Fruit fly (Drosophila melanogaster): Measurements from ENCODE around the gene mRpS30.
A peak's percentile ranks its signal among the peaks of the same experiment; 100 is the strongest.

Gene mRpS30

dm6 chrX:15785429-15786239, at the start of gene mRpS30, which contains the start of gene Paf-AHalpha:
TSS of gene mRpS30 (plus strand) at chrX:15786047.
TSS of gene Paf-AHalpha (minus strand) at chrX:15785583.
- no peak for TF ChIP-seq noc (tag; optimal IDR thresholded peaks at IDR 0.05)

- no peak for TF ChIP-seq noc (tag; optimal IDR thresholded peaks at IDR 0.05)
Measured at dm6 chrX:15737110-15737509, 48.7 kb upstream of the mRpS30 start, which contains the start of gene Arp6. TSS of gene Arp6 (minus strand) at chrX:15737120.

DNA sequence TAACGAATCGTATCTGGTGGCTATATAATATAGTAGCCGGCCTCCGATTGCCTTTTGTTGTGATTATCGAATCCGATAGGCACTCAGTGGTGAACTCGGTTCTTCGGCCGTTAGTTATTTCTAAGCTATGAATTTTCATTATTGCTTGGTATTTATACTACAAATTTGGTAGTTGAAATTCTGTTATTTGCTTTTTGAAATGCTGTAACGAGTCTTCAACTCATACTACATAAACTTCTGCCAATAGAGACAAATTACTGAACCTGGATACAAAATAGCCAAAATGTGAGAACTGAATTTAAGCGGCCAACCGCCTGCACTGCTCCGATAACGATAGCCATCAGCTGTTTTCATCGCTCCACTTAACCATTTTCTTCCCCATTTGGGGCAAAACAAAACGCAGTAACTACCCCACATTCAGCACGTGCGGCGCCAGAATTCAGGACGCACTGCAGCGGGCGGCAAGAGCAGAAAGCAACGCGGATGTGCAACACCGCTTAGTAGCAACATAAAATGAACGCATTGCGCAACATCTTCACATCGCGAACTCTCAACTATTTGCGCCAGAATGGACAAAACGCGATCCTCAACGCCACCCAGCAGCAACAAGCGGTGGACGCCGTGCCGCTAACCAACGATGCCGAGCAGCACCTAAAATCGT, 46.8 kb upstream of the mRpS30 start, which contains the start of the genes CG11679 and CG8206:
Gene CG11679 (minus strand): TSS at position 65 of the 661 bp plus-strand sequence.
Gene CG8206 (plus strand): TSS at position 341 of the 661 bp plus-strand sequence.
- TF ChIP-seq noc (tag; optimal IDR thresholded peaks at IDR 0.05), result peak; percentile 63

- peak; percentile 91 for TF ChIP-seq noc (tag; optimal IDR thresholded peaks at IDR 0.05)
Measured at dm6 chrX:15740288-15740726, 45.5 kb upstream of the mRpS30 start.

DNA sequence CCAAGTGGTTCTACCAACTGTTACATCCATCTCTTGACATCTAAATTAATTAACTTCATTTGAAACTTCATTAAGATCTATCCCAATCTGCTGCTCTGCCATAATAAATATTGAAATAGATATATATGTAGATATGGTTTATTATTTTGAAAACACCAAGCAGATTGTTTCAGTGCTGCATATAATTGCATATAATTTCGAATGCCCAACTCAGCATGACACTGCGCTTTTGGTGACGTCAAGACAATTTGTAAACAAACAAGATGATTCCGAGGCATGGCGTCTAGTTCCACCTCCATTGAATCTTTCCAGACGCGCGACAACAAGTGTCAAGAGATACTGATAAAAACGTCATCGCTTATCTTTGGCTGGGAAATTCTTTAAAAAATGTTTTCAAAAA, 45.0 kb upstream of the mRpS30 start:
- peak; percentile 25 for TF ChIP-seq noc (tag; optimal IDR thresholded peaks at IDR 0.05)

DNA sequence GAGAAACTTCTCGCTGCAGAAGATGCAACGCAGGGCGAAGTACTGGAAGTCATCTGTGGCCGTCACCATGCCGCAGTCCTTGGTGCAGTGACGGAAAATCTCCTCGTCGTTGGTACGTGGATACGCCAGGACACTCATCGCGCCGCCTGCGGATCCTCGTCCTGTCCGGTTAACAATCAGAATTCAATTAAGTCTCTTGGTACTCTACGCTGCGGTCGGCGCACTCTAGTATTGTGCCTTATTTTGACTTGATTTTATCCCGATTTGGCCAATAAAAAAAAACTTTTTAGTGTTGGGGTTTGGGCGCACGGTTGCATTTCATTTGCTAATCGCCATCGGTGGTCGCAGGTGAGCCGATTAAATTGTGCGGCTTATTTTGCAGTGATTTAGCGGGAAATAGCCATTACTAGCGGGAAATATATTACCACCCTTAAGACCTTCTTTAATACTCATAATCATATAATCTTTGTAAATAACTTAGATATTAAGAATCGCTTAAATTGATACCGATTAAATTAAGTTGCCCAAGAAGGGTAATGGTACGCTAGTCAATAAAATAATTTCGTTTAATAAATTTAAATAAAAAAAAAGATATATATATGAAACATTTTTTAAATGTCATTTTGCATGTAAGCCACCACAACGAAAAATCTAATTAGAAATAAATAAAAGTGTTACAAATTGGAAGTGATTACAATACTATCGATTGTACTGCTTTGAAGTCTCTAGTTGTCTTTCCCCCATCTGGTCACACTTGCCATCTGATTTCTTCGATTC, 39.8 kb upstream of the mRpS30 start, which contains the start of the genes CG8944 and CCT6:
Gene CG8944 (minus strand): TSS at position 327 of the 777 bp plus-strand sequence.
Gene CCT6 (plus strand): TSS at position 744 of the 777 bp plus-strand sequence.
- TF ChIP-seq noc (tag; optimal IDR thresholded peaks at IDR 0.05), result no peak

DNA sequence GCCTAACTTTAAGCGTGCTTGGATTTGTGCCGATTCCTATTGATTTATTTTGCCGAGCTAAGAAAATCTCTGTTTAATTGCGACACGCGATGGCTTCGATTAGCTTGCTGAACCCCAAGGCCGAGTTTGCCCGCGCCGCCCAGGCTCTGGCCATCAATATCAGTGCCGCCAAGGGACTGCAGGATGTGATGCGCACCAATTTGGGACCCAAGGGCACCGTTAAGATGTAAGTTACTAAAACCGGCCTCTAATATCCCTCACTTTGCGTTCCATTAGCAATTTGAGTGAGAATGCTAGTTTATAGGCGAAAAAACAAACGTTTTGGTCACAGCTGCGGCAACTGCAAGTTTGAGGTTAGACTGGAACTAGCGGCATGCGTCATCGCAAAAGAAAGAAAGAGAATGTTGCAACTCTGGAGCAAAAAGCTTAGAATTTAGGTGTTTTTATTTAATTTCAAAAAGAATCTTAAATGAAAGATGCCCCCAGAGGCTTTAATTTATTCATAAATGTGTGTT, 39.1 kb upstream of the mRpS30 start:
- no peak for TF ChIP-seq noc (tag; optimal IDR thresholded peaks at IDR 0.05)

DNA sequence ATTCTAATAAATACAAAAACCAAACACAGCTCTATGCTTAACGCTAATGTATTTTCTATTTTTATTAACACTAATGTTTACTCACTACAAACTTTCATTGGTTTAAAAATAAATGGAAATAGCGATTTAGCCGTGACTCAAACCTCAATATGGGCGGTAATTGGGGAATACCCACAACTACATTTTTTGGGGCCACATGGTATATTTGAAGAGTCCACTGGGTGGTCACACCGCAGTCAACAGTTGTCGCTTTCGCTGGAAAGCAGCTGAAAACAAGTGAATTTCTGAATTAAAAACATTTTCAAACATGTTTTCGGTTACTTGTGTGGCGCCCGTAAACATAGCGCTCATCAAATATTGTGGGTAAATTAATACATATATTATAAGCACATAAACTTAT, 36.9 kb upstream of the mRpS30 start, which contains the start of gene Mvd:
Gene Mvd (plus strand): TSS at position 222 of the 400 bp plus-strand sequence.
- TF ChIP-seq noc (tag; optimal IDR thresholded peaks at IDR 0.05), result no peak

DNA sequence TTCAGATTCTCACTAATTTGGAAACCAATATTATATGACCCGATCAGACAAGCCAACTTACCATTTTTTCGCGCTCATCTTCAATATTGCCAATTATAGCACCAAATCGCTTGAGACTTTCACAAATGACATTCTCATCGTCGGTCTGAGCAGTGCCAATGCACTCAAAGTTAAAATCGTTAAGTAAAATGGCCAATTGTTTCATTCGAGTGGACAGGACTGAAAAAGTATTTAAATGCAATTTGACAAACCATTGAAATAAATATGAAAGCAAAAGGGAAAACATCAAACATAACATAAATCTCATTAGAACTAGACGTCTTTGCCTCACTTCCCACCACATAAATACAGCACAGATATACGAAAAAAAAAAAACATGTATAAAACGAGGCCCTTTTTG, 29.8 kb upstream of the mRpS30 start, which contains the start of gene CG8260:
Gene CG8260 (plus strand): TSS at position 301 of the 400 bp plus-strand sequence.
- no peak for TF ChIP-seq noc (tag; optimal IDR thresholded peaks at IDR 0.05)

DNA sequence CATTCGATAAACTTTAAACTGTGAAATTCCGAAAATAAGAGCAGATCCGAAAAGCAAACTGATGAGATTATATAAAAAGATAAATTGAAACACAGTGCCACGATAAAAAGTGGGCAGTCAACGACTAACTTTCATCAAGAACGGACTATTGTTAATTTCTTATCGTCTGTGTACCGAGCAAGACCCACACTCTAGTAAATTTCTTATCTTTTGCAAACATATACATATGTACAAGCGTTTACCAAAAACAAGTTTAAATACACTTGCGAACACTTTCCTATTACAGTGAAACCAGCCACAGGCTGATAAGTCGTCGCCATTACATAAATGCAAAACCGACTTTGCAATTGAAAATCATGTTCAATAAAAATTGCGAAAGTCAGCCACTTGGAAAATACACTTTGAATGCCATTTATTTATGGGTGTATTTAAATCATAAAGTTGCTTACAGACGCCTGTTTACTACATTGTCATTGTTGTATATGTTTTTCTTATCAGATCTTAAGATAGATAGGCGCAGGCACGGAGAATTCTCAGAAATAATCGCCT, 27.1 kb upstream of the mRpS30 start:
- peak; percentile 56 for TF ChIP-seq noc (tag; optimal IDR thresholded peaks at IDR 0.05)

DNA sequence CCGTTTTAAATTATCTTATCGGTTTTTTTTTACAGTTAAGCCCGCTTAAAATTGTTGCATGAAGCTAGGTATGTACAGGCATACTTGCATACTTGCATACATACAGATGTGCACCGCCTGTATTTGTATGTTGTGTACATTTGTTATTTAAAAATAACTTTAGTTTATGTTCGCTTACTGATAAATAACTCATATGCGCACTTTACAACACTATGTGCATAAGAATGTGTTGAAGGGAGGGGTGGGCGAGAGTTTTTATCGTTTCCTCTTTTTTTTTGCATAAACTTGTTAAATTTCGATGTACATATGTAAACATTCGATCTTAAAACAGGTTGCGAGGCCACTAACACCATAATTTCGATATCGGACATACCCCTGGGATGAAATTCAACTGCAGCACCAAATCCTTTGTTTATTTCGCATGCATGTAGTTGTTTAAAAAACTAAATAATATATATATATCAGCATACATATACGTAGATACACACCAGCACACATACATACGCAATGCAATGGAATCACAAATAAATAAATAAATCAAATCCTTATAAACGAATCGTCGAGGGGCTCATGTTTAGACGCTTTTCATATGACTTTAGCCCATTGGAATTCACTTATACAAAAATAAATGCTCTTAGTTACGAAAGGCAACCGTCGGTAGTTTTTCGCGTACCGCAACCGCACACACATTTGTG, 25.9 kb upstream of the mRpS30 start:
- TF ChIP-seq noc (tag; optimal IDR thresholded peaks at IDR 0.05), result no peak

DNA sequence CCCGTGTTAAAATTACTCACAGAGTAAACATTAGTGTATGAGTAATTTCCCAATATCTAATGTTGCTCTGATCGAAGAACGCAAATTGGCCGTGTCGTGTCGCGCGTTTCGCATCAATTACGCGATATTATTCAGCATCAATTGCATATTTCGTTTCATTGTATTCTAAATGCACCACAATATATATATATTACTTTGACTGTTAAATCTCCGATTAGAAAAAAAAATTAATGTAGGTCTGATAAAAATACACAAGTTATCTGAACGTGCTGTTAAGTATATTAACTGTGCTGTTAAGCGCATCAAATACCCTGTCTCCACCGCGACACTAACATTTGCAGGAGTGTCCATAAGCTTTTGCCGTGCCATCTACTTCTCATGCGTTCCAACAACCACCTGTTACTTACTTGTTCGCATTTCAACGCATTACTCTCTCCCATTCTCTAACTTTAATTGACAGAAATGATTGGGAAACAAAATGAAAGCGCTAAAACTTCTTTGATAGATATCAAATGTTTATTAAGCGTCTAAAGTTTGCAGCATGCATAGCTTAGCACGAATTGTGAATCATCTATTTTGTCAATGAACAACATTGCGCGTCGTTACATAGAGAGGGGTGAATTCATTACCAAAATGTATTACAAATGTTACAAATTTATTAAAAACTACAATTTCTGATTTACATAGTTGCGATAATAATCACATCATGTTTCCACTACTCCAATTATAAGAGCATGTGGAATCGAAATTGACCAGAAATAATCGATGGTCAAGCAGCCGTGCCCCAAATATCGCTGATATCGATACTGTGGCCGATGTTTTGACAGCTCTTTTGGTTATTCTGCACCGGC, 25.2 kb upstream of the mRpS30 start, which contains the start of the genes Graf and mRpL3:
Gene Graf (minus strand): TSS at position 287 of the 851 bp plus-strand sequence.
Gene mRpL3 (plus strand): TSS at position 802 of the 851 bp plus-strand sequence.
- no peak for TF ChIP-seq noc (tag; optimal IDR thresholded peaks at IDR 0.05)

DNA sequence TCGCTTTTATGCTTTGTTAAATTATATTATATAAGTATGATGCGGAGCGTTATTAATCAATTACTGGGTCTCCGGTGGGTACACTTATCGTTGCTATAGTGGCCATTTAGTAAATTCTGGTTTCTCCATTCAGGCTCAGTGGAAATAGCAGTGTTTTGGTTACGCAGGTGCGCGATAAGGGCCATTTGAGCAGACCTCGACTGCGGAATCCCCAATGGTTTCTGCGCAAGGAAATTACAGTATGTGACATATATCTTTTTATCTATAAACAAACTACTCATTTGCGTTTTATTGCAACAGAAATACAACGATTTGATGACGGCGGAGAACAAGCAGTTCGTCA, 24.6 kb upstream of the mRpS30 start:
- no peak for TF ChIP-seq noc (tag; optimal IDR thresholded peaks at IDR 0.05)
